Worm (Caenorhabditis elegans) whole organism, dauer: ENCODE data around the gene sru-28.

ENCODE experiments used
- unc-62 ChIP-seq: sonication (generic microtip); optimal IDR thresholded peaks from 2 replicates; lab custom pipeline; 2017; ENCODE audit warnings: missing biosample characterization, missing genetic modification reagents, missing genetic modification characterization

Gene sru-28

DNA sequence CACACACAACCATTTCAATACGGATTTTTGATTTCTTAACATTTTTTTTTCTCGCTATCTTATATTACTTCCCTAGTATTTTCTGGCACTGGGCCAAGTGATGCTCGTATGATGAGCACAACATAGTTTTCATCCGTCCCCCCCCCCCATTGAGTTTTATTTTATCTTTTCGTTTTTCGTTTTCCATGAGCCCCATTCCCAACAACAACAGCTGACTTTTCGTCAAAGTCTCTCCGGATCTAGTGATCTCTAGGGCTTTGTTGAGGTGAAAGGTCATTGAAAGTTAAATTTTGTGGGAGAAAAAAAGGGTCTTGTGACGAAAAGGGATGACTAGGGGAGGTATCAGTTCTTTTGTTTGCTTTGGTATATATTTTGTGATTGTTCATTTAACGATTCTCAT lies 25.3 kb upstream of the sru-28 start:
- TF ChIP-seq unc-62 (GFP tag; lab: Kevin White, UChicago): no peak

ce11 chrV:1481742-1482141 lies 24.4 kb upstream of the sru-28 start, which contains the start of gene C38C3.4:
Gene C38C3.4 (plus strand): TSS chrV:1482042.
- no peak for TF ChIP-seq unc-62 (GFP tag; lab: Kevin White, UChicago)

DNA sequence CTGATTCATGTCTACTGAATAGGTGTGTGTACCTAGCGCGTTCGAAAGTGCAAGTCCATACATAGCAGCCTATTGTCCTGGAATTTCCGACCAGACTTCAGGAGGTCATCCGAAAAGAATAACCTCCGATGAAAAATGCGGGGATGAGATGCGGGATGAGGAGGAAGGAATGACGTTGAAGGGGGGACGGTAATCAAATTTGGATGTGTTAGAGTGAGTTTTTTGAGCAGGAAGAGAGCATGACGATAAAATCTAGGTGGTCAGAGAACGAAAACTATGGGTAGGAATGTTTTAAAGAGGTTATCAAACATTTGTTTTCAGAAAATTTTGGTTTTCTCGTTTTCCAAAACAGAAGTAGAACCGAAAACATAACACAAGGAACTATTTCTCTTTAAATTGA lies 20.1 kb upstream of the sru-28 start:
- TF ChIP-seq unc-62 (GFP tag; lab: Kevin White, UChicago): no peak

DNA sequence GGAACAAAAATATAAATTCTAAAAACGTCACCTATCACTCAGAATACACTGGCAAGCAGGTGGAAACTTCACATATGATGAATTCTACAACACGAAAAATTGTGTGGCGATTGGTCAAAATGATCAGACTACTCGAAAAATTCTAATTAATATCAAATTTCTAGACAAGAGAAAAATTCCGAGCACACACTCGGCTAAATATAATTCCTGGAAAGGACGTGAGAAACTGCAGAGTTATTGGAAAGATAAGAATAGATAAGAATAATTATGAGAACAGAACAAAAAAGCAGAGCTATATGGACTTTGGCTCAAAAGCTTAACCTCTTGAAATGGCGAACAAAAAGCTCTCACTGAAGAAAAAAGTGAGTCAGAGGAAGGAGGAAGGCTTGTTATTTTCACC lies 18.8 kb upstream of the sru-28 start:
- no peak for TF ChIP-seq unc-62 (GFP tag; lab: Kevin White, UChicago)

DNA sequence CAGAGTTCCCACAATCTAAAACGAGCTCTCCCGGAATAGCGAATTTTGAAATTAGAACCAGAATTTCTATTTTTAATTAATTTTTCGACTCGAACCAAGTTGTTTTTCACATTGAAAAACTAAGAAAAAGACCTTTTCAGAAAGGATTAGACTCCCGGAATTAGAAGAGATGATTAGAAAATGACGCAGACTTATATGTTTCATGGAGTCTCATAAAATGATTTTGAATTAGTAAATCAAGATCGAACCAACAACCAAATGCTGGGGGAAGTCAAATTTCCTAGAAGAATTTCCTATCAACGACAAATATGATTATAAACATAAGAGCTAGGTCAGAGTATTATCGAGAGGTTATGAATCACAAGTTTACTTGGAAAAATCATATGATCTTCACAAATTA lies 17.5 kb upstream of the sru-28 start:
- TF ChIP-seq unc-62 (GFP tag; lab: Kevin White, UChicago): no peak

ce11 chrV:1491510-1491909 lies 14.6 kb upstream of the sru-28 start, which contains the start of gene C38C3.6:
Gene C38C3.6 (minus strand): TSS chrV:1491610.
- no peak for TF ChIP-seq unc-62 (GFP tag; lab: Kevin White, UChicago)

- TF ChIP-seq unc-62 (GFP tag; lab: Kevin White, UChicago): no peak
Measured at ce11 chrV:1494469-1494868, 11.6 kb upstream of the sru-28 start, which contains the start of gene spig-7. Gene spig-7 (plus strand): TSS chrV:1494769.

DNA sequence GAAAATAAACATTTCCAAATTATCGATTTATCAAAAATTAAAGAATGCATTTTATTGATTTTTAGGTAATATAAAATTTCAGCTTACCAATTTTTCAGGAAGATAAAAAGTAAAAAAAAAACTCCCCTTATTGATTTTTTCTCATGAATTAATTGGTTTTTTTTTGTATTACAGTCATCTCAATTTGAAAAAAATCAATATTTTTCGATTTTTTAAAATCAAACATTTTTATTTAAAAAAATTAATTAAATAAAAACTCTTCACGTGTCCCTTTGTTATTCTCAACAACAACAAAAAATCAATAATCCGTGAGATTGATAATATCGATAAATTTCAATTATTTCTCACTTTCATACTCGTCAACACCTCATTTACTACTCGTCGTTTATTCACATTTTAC lies 10.8 kb upstream of the sru-28 start, which contains the start of gene C38C3.3:
Gene C38C3.3, plus strand, starts transcription at position 301 of the 400 bp plus-strand sequence.
- no peak for TF ChIP-seq unc-62 (GFP tag; lab: Kevin White, UChicago)

ce11 chrV:1495752-1496151 lies 10.3 kb upstream of the sru-28 start:
- no peak for TF ChIP-seq unc-62 (GFP tag; lab: Kevin White, UChicago)

DNA sequence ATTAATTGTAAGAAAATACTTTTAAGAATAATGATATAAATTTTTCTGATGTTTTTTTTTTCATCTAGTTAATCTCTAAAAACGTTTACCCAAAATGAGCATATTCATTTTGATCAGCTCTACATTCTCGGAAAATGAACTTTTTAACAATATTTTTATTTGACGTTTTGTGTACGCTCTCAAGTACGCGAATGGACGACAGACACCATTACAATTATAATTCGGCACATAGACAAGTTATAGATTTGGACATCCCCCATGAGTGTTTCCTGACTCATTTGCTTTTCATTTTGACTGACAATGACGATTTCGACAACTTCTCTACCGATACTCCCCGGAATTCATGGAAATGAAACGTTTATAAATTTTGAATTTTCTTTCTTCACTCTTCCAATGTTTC lies 7.0 kb upstream of the sru-28 start, which contains the start of gene sru-27:
Gene sru-27, plus strand, starts transcription at position 301 of the 400 bp plus-strand sequence.
- TF ChIP-seq unc-62 (GFP tag; lab: Kevin White, UChicago): no peak

ce11 chrV:1511537-1511936 lies 5.4 kb downstream of the sru-28 start, which contains the start of gene nhr-260:
Gene nhr-260 (minus strand): TSS chrV:1511637.
- TF ChIP-seq unc-62 (GFP tag; lab: Kevin White, UChicago): no peak

DNA sequence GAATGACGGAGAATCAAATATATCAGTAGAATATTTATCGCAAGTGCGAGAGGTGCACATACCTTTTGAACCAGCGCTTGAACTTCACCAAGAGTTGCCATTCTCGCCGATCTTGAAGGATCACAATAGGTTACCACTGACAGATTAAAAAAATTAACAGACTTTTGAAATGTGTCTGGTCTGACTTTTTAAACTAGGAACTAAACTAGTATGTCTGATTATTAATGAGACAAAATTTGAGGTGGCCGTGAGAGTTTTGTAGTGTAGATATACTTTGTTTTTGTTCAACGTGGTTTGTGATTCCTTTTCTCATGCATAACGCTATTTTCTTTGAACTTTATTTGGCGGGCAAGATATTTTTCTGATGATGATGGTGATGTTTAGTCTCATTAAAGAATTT lies 15.8 kb downstream of the sru-28 start, which contains the start of gene str-240:
Gene str-240, minus strand, starts transcription at position 101 of the 400 bp plus-strand sequence.
- TF ChIP-seq unc-62 (GFP tag; lab: Kevin White, UChicago): no peak

ce11 chrV:1522485-1522884 lies 16.4 kb downstream of the sru-28 start, which contains the start of gene str-243:
Gene str-243 (plus strand): TSS chrV:1522785.
- no peak for TF ChIP-seq unc-62 (GFP tag; lab: Kevin White, UChicago)

ce11 chrV:1527985-1528384 lies 21.9 kb downstream of the sru-28 start, which contains the start of gene str-236:
Gene str-236 (minus strand): TSS chrV:1528085.
- no peak for TF ChIP-seq unc-62 (GFP tag; lab: Kevin White, UChicago)

DNA sequence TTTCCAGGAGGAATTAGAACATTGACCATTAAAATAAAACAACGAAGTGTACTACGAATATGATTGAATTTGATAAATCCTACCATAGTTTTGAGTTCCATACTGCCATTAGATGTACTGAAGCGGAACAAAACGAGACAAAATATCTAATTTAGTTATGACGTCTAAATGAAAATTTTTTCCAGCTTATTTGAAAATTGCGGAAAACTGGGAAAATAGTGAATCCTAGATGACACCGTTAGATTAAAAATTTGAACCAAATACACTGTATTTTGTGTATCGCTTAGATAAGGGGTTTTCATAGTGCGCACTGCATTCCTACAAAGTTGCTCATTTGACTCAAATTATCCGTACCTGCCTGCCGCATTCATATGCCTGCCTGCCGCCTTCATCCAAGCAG lies 25.1 kb downstream of the sru-28 start, which contains the start of gene K02H11.4:
Gene K02H11.4, minus strand, starts transcription at position 101 of the 400 bp plus-strand sequence.
- TF ChIP-seq unc-62 (GFP tag; lab: Kevin White, UChicago): no peak

DNA sequence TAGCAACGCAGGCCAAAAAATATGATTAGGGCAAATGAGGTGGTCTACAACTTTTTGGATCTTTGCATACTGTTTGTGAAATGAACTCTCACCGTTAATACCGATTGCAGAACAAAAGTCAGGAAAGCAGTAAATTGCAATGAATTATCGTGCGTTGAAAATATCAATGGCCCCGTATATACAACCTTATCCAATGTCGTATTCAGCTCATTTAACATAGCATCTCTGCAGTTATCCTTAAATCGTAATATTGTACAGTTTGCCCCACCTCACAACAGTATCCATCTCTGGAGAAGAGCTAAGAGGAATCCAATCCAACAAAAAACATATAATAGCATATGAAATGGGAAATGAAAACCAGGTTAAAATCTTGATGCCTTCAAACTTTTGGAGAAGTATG lies 26.4 kb downstream of the sru-28 start:
- TF ChIP-seq unc-62 (GFP tag; lab: Kevin White, UChicago): no peak

DNA sequence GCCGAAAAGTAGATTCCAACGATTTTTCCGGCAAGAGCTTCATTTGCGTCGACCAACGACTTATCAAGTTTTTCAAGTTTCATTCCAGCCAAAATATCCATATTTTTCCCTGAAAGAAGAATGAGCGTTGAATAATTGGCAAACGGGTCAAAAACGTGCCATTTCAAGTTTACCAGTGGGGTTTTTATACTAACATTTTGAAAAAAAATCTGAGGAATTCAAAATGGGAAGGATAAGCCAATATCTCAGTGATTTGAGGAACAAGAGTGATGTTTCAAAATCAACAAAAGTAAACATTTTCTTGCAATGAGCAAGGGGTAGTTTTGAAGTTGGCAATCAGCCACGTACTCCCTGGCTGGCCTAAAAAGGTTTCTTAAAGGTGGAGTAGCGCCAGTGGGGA lies 28.2 kb downstream of the sru-28 start, which contains the start of gene trx-5:
Gene trx-5, minus strand, starts transcription at position 101 of the 400 bp plus-strand sequence.
- no peak for TF ChIP-seq unc-62 (GFP tag; lab: Kevin White, UChicago)
